Worm (Caenorhabditis elegans) whole organism, late embryonic: Measurements from ENCODE around the gene ttr-42.
A peak's percentile ranks its signal among the peaks of the same experiment; 100 is the strongest.

Experiments
- ama-1 ChIP-seq: fragments of 150-350 bp; optimal IDR thresholded peaks from 2 replicates; lab custom pipeline; 2014
- tbx-2 ChIP-seq: sonication (generic microtip); optimal IDR thresholded peaks from 2 replicates; lab custom pipeline; 2016; ENCODE audit warnings: missing genetic modification characterization, missing compliant biosample characterization

DNA sequence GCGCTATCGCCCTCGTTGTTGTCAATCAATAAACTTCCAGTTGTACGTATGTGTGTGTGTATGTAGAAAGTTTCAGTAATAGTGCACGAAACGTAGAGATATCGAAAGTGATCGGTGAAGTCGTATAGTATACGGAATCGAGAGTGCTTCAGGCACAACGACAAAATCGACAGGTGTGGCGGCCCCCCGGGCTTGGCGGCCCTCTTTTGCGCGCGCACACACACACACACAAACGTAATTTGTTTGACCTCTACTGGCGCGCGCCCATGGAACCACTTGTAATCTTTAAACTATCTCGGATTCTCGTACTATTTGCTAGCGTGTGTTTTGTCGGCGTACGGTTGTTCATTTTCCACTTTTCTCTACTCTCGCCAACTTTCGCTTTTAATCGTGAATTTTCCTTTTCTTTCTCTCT, 14.1 kb downstream of the ttr-42 start:
- TF ChIP-seq tbx-2 (peak; percentile 58), ama-1 (no peak)
